Fruit fly (Drosophila melanogaster): ENCODE data around the gene CG15756.

CG15756 gene

dm6 chrX:13563483-13564443 is 29.6 kb downstream of the CG15756 start, which contains the start of the genes CG46311 and Tpst (continued):
- TF ChIP-seq Hr51 (GFP tag; optimal IDR thresholded peaks at IDR 0.05) (peak; percentile 5 to 35), en (GFP tag; optimal IDR thresholded peaks at IDR 0.05) (peak; percentile 39), Optix (GFP tag; IDR thresholded peaks at IDR 0.05) (peak; percentile 60; the same call in 1 of the 3 replicates), kni (GFP tag; optimal IDR thresholded peaks at IDR 0.05) (peak; percentile 8), CG8359 (GFP tag; optimal IDR thresholded peaks at IDR 0.05; ENCODE audit: borderline replicate concordance) (no peak), CG12299 (tag; optimal IDR thresholded peaks at IDR 0.05) (peak; percentile 38), Mad (GFP tag; optimal IDR thresholded peaks at IDR 0.05) (peak; percentile 35), grn (GFP tag; optimal IDR thresholded peaks at IDR 0.05) (no peak), CG6765 (GFP tag; optimal IDR thresholded peaks at IDR 0.05) (no peak), CG14667 (GFP tag; IDR thresholded peaks at IDR 0.05) (peak; percentile 51), CG10565 (GFP tag; optimal IDR thresholded peaks at IDR 0.05) (no peak), btn (GFP tag; optimal IDR thresholded peaks at IDR 0.05) (no peak), CG30431 (GFP tag; optimal IDR thresholded peaks at IDR 0.05) (peak; percentile 28), CG12391 (tag; optimal IDR thresholded peaks at IDR 0.05) (no peak), CG11504 (tag; optimal IDR thresholded peaks at IDR 0.05) (peak; percentile 47), CG15269 (tag; optimal IDR thresholded peaks at IDR 0.05) (peak; percentile 33), crol (GFP tag; IDR thresholded peaks at IDR 0.05) (peak; percentile 45), kay (GFP tag; optimal IDR thresholded peaks at IDR 0.05) (no peak), tna (GFP tag; IDR thresholded peaks at IDR 0.05; ENCODE audit: partially characterized antibody) (no peak; the same call in 1 of the 2 replicates), ato (GFP tag; IDR thresholded peaks at IDR 0.05; ENCODE audit: partially characterized antibody) (no peak), Mes4 (GFP tag; optimal IDR thresholded peaks at IDR 0.05) (peak; percentile 60), Doc3 (GFP tag; IDR thresholded peaks at IDR 0.05; ENCODE audit: partially characterized antibody) (no peak), Myb (GFP tag; optimal IDR thresholded peaks at IDR 0.05) (peak; percentile 65), CG42726 (GFP tag; IDR thresholded peaks at IDR 0.05; ENCODE audit: partially characterized antibody) (no peak; the same call in 1 of the 2 replicates), CG15514 (GFP tag; optimal IDR thresholded peaks at IDR 0.05) (peak; percentile 79), sug (tag; optimal IDR thresholded peaks at IDR 0.05) (no peak), CG16813 (GFP tag; IDR thresholded peaks at IDR 0.05; ENCODE audit: partially characterized antibody) (no peak), CG6683 (GFP tag; optimal IDR thresholded peaks at IDR 0.05) (no peak), Mrtf (GFP tag; IDR thresholded peaks at IDR 0.05) (peak; percentile 54; the same call in 2 of the 3 replicates), CG8290 (GFP tag; optimal IDR thresholded peaks at IDR 0.05) (peak; percentile 70), CG8290 (tag; optimal IDR thresholded peaks at IDR 0.05) (peak; percentile 30 to 89), CG16815 (GFP tag; optimal IDR thresholded peaks at IDR 0.05) (peak; percentile 35), ems (GFP tag; optimal IDR thresholded peaks at IDR 0.05) (peak; percentile 4), CG1603 (tag; optimal IDR thresholded peaks at IDR 0.05) (peak; percentile 80), CG10267 (tag; optimal IDR thresholded peaks at IDR 0.05) (peak; percentile 57), cad (GFP tag; optimal IDR thresholded peaks at IDR 0.05) (no peak), CG6175 (GFP tag; IDR thresholded peaks at IDR 0.05) (peak; percentile 79; the same call in 2 of the 3 replicates), CG31224 (GFP tag; IDR thresholded peaks at IDR 0.05) (peak; percentile 36; the same call in 1 of the 2 replicates), emc (GFP tag; optimal IDR thresholded peaks at IDR 0.05) (no peak), run (tag; optimal IDR thresholded peaks at IDR 0.05) (no peak), corto (GFP tag; optimal IDR thresholded peaks at IDR 0.05) (no peak), danr (GFP tag; IDR thresholded peaks at IDR 0.05) (no peak), CG4854 (GFP tag; optimal IDR thresholded peaks at IDR 0.05) (peak; percentile 22), nerfin-2 (GFP tag; IDR thresholded peaks at IDR 0.05; ENCODE audit: partially characterized antibody) (no peak), sisA (GFP tag; IDR thresholded peaks at IDR 0.05) (peak; percentile 67), tin (GFP tag; optimal IDR thresholded peaks at IDR 0.05) (peak; percentile 76), dmrt11E (tag; optimal IDR thresholded peaks at IDR 0.05) (peak; percentile 43), CG11093 (GFP tag; IDR thresholded peaks at IDR 0.05) (no peak)
